Worm (Caenorhabditis elegans) whole organism, early embryonic: ENCODE measurements around the gene gcy-34.

Source experiments
- B0310.2 ChIP-seq: sonication (generic microtip); optimal IDR thresholded peaks from 2 replicates; lab custom pipeline; 2016; ENCODE audit warnings: mild to moderate bottlenecking, missing genetic modification characterization, missing compliant biosample characterization
- ama-1 ChIP-seq: fragments of 150-350 bp; optimal IDR thresholded peaks from 2 replicates; lab custom pipeline; 2014
- flt-1 ChIP-seq: fragments of 200-800 bp; sonication (Bioruptor generic); IDR thresholded peaks from 2 replicates; pipeline ENCODE4 v1.3.6; 2022; ENCODE audit warnings: missing genetic modification characterization, missing compliant biosample characterization
- hmbx-1 ChIP-seq: sonication (generic microtip); optimal IDR thresholded peaks from 2 replicates; lab custom pipeline; 2016; ENCODE audit warnings: mild to moderate bottlenecking, missing genetic modification characterization, missing compliant biosample characterization
- pes-1 ChIP-seq: fragments of 200-800 bp; sonication (Bioruptor generic); IDR thresholded peaks from 2 replicates; pipeline ENCODE4 v1.3.6; 2022; ENCODE audit warnings: missing genetic modification reagents, missing genetic modification characterization, missing compliant biosample characterization
- scrt-1 ChIP-seq: fragments of 200-800 bp; sonication (Bioruptor generic); IDR thresholded peaks from 2 replicates; pipeline ENCODE4 v1.3.6; 2022; ENCODE audit warnings: missing genetic modification characterization, missing compliant biosample characterization

DNA sequence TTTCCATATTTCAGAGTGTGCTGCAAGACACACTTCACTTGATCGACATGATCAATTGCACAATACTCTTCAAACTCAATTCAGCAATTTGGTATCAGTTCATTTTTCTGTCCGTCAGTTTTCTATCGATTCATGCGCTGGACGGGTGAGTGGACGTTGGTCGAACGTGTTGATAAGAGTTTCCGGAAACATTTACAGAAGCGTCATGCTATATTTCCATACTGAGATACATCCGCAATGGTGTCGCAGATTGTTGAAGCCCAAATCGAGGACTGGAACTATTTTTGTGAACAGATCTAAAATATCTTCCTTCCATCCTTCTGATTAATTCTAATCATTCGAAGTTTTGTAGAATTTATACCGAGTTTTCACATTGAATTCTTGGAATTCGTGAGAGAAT is 16.0 kb downstream of the gcy-34 start:
- TF ChIP-seq scrt-1 (GFP tag; lab: Robert Waterston, UW) (no peak), ama-1 (no peak), B0310.2 (no peak), pes-1 (GFP tag; lab: Robert Waterston, UW) (no peak), hmbx-1 (tag; lab: Kevin White, UChicago) (no peak), flt-1 (GFP tag; lab: Robert Waterston, UW) (no peak)
